Worm (Caenorhabditis elegans): ENCODE data around the gene C27B7.5.

The C27B7.5 gene

DNA sequence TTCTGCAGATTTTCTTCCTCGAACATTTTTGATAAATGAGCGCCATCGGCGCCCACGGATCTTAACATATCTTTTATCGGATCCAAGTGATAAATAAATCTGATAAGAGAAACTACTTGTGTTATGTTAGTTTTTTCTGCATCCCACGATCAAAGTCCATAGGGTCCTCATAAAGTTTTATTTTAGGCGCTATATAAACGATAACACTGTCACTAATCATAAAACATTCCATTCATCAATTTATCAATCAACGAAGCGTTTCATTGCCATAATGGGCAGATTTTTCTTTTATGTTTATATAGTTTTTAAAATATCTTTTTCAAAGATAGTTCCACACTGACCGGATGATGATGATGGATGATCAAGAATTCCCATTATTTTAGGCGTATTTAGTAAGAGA, 36.8 kb upstream of the C27B7.5 start:
- TF ChIP-seq ceh-22 (tag; optimal IDR thresholded peaks at IDR 0.05) = no peak
- no peak for TF ChIP-seq odd-2 (tag; optimal IDR thresholded peaks at IDR 0.05)
- TF ChIP-seq sox-2 (GFP tag; IDR thresholded peaks at IDR 0.05) = no peak
- TF ChIP-seq ceh-34 (tag; optimal IDR thresholded peaks at IDR 0.05) = no peak
- no peak for TF ChIP-seq pat-9 (tag; optimal IDR thresholded peaks at IDR 0.05)

DNA sequence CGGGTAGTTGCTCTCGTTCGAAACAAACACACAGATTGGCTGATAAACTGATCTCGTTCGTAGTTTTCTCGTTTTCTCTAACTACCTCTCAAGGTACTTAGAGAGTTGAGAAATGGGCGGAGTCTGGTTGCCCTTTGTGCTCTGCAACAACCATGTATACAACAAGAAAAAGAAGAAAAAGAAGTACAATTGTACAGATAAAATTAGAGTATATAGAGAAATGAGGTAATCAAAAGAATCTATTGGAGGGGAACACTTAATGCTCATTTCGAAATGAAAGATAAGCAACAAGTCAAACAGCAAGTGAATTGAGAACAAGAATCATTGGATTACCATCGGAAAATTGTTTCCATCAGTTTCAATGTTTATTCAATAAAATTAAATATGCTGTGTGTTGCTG, 36.1 kb upstream of the C27B7.5 start, which contains the start of gene C09G9.1:
C09G9.1 (minus strand) TSS at position 143 of the 400 bp plus-strand sequence.
- TF ChIP-seq unc-3 (GFP tag; conservative IDR thresholded peaks at IDR 0.05) (no peak), unc-3 (tag; optimal IDR thresholded peaks at IDR 0.05) (no peak), rnt-1 (tag; optimal IDR thresholded peaks at IDR 0.05) (no peak)

DNA sequence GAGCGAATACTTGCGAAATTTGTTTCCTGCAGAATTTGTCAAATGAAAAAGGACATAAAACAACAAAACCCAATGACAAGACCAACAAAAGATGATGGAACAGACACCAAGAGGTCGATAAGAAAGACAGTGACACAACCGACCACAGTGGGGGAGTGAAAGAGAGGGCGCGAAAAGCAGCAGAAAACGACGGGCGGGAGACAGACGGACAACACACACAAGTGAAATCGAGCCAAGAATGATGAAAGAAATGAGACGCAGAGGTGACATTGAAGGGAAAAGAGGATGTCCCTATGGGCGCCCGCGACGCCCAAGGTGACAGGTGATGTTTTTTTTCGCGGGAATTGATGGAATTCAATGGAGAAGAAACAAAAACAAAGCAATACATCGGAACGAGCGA, 35.4 kb upstream of the C27B7.5 start:
- TF ChIP-seq lin-11 (tag; optimal IDR thresholded peaks at IDR 0.05) = no peak
- TF ChIP-seq ceh-22 (tag; optimal IDR thresholded peaks at IDR 0.05) = no peak
- TF ChIP-seq nhr-232 (tag; optimal IDR thresholded peaks at IDR 0.05) = no peak
- TF ChIP-seq hlh-6 (tag; optimal IDR thresholded peaks at IDR 0.05) = peak; percentile 45
- TF ChIP-seq ceh-2 (tag; optimal IDR thresholded peaks at IDR 0.05) = no peak
- TF ChIP-seq odd-2 (tag; optimal IDR thresholded peaks at IDR 0.05) = no peak
- TF ChIP-seq nfya-1 (tag; optimal IDR thresholded peaks at IDR 0.05) = peak; percentile 5
- no peak for TF ChIP-seq ref-2 (tag; optimal IDR thresholded peaks at IDR 0.05)
- peak; percentile 78 for TF ChIP-seq unc-55 (GFP tag; optimal IDR thresholded peaks at IDR 0.05)
- peak; percentile 72 for TF ChIP-seq ceh-18 (tag; optimal IDR thresholded peaks at IDR 0.05)
- no peak for TF ChIP-seq nhr-11 (tag; optimal IDR thresholded peaks at IDR 0.05)
- no peak for TF ChIP-seq syd-9 (tag; optimal IDR thresholded peaks at IDR 0.05)
- peak; percentile 24 for TF ChIP-seq rnt-1 (tag; optimal IDR thresholded peaks at IDR 0.05)

DNA sequence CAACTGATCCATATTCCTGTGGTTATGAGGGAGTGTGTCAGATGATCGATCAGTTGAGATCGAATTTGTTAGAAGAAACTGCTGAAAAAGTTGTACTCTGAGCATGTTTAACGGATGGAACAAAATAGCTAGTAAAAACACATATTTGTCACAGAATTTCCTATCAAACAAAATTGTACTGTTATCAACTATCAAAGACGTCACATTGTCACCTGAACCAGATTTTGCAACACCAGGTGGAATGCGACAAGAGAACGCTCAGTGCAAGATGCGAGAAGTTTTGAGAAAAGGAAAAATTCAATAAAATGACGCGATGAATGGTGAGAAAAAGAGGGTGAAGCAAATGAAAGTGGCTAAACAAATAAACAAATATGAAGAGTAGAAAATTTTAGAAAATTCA, 33.9 kb upstream of the C27B7.5 start:
- TF ChIP-seq ceh-18 (tag; optimal IDR thresholded peaks at IDR 0.05) = no peak
- no peak for TF ChIP-seq tbx-7 (tag; optimal IDR thresholded peaks at IDR 0.05)
- TF ChIP-seq ceh-30 (tag; optimal IDR thresholded peaks at IDR 0.05) = no peak
- TF ChIP-seq ceh-2 (tag; optimal IDR thresholded peaks at IDR 0.05) = no peak
- no peak for TF ChIP-seq pax-1 (tag; optimal IDR thresholded peaks at IDR 0.05)
- TF ChIP-seq pag-3 (tag; optimal IDR thresholded peaks at IDR 0.05; ENCODE audit: borderline replicate concordance) = no peak
- TF ChIP-seq nhr-232 (tag; optimal IDR thresholded peaks at IDR 0.05) = no peak
- TF ChIP-seq ceh-48 (tag; optimal IDR thresholded peaks at IDR 0.05) = no peak
- TF ChIP-seq pat-9 (tag; optimal IDR thresholded peaks at IDR 0.05) = no peak
- no peak for TF ChIP-seq elt-2 (tag; optimal IDR thresholded peaks at IDR 0.05)
- no peak for TF ChIP-seq fkh-10 (GFP tag; optimal IDR thresholded peaks at IDR 0.05)
- no peak for TF ChIP-seq T23F11.4 (GFP tag; optimal IDR thresholded peaks at IDR 0.05)
- no peak for TF ChIP-seq zip-5 (tag; optimal IDR thresholded peaks at IDR 0.05)

DNA sequence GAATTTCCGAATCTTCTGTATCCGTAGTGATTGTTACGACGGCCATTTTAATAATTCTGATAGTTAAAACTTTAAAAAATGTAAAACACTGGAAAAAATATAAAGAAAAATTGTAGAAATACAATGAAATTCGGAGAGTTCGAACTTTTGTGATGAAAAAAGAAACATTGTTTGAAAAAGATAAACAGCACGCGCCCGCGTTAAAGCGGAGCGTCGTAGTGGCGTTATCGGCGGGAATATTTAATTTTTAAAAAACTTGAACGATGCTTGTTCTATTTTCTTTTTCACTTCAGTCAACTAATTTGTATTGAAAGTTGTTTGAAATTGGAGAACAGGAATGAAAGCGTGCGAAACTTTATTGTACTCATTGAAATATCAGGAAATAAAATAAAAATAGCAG, 31.8 kb upstream of the C27B7.5 start, which contains the start of gene npp-23:
npp-23 (minus strand) TSS at position 56 of the 400 bp plus-strand sequence.
- peak; percentile 7 for TF ChIP-seq elt-2 (tag; optimal IDR thresholded peaks at IDR 0.05)
- TF ChIP-seq mec-3 (tag; optimal IDR thresholded peaks at IDR 0.05; ENCODE audit: borderline replicate concordance) = no peak
- no peak for TF ChIP-seq ceh-34 (tag; optimal IDR thresholded peaks at IDR 0.05)
- TF ChIP-seq fax-1 (tag; optimal IDR thresholded peaks at IDR 0.05) = no peak
- no peak for TF ChIP-seq pat-9 (tag; optimal IDR thresholded peaks at IDR 0.05)
- no peak for TF ChIP-seq ztf-16 (tag; optimal IDR thresholded peaks at IDR 0.05)
- peak; percentile 13 for TF ChIP-seq nfya-1 (tag; optimal IDR thresholded peaks at IDR 0.05)
- no peak for TF ChIP-seq dmd-4 (tag; optimal IDR thresholded peaks at IDR 0.05; ENCODE audit: borderline replicate concordance)

DNA sequence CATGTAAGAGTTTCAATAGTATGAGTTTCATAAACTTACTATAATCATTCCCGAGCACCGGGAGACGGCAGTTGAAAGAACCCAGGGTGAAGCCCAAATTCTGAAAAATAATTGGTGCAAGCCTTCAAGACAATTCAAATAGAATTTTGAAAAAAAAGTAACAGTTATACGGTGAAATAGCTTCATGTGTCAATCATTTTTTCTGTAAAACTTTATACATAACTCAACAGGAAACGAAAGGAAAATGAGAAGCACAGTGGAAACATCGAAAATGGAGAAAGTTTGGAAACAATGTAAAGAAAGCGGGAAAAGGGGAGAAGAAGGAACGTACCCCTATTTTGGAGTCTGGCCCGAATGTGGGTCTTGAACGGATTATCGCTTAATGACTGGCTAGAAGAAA, 28.5 kb upstream of the C27B7.5 start, which contains the start of gene C09G9.3:
C09G9.3 (minus strand) TSS at position 101 of the 400 bp plus-strand sequence.
- no peak for TF ChIP-seq dmd-4 (tag; optimal IDR thresholded peaks at IDR 0.05; ENCODE audit: borderline replicate concordance)
- TF ChIP-seq madf-2 (tag; optimal IDR thresholded peaks at IDR 0.05) = no peak
- no peak for TF ChIP-seq T23F11.4 (GFP tag; optimal IDR thresholded peaks at IDR 0.05)
- TF ChIP-seq zip-5 (tag; optimal IDR thresholded peaks at IDR 0.05) = no peak
- no peak for TF ChIP-seq ztf-16 (tag; optimal IDR thresholded peaks at IDR 0.05)
- TF ChIP-seq ceh-22 (tag; optimal IDR thresholded peaks at IDR 0.05) = no peak
- TF ChIP-seq ceh-34 (tag; optimal IDR thresholded peaks at IDR 0.05) = no peak
- TF ChIP-seq ceh-14 (tag; optimal IDR thresholded peaks at IDR 0.05) = no peak
- no peak for TF ChIP-seq odd-2 (tag; optimal IDR thresholded peaks at IDR 0.05)
- no peak for TF ChIP-seq fax-1 (tag; optimal IDR thresholded peaks at IDR 0.05)
- no peak for TF ChIP-seq che-1 (tag; optimal IDR thresholded peaks at IDR 0.05)
- TF ChIP-seq mec-3 (tag; optimal IDR thresholded peaks at IDR 0.05; ENCODE audit: borderline replicate concordance) = no peak
